Fruit fly (Drosophila melanogaster): Measurements from ENCODE around the gene CG2006.

The CG2006 gene

dm6 chr3R:29538436-29538835 is 49.2 kb downstream of the CG2006 start (continued):
- TF ChIP-seq CG3919 (GFP tag; optimal IDR thresholded peaks at IDR 0.05) (peak; percentile 72), ss (GFP tag; optimal IDR thresholded peaks at IDR 0.05) (no peak), CG6792 (GFP tag; optimal IDR thresholded peaks at IDR 0.05) (peak; percentile 53), CG31627 (GFP tag; optimal IDR thresholded peaks at IDR 0.05) (peak; percentile 63), Eip75B (GFP tag; optimal IDR thresholded peaks at IDR 0.05) (peak; percentile 55), Sox15 (GFP tag; optimal IDR thresholded peaks at IDR 0.05) (no peak), svp (GFP tag) (peak; percentile 90), Hr4 (GFP tag; optimal IDR thresholded peaks at IDR 0.05) (peak; percentile 17), CG10669 (GFP tag; optimal IDR thresholded peaks at IDR 0.05) (peak; percentile 34), CG6276 (GFP tag; optimal IDR thresholded peaks at IDR 0.05) (peak; percentile 0), CG8319 (GFP tag; optimal IDR thresholded peaks at IDR 0.05) (peak; percentile 32), Lpt (GFP tag; optimal IDR thresholded peaks at IDR 0.05) (no peak), Hr39 (GFP tag; optimal IDR thresholded peaks at IDR 0.05) (peak; percentile 66), CG6163 (GFP tag; IDR thresholded peaks at IDR 0.05) (peak; percentile 79; the same call in 2 of the 3 replicates), CG8632 (GFP tag; optimal IDR thresholded peaks at IDR 0.05) (peak; percentile 12), salr (GFP tag; optimal IDR thresholded peaks at IDR 0.05) (no peak), CG6854 (GFP tag; optimal IDR thresholded peaks at IDR 0.05) (peak; percentile 23), CG11762 (GFP tag; optimal IDR thresholded peaks at IDR 0.05; ENCODE audit: insufficient read depth) (peak; percentile 17), CG15336 (GFP tag; IDR thresholded peaks at IDR 0.05) (peak; percentile 40; the same call in 1 of the 2 replicates), dac (GFP tag; optimal IDR thresholded peaks at IDR 0.05) (no peak), pdm3 (GFP tag; optimal IDR thresholded peaks at IDR 0.05) (peak; percentile 65), fd85E (GFP tag; optimal IDR thresholded peaks at IDR 0.05) (no peak), Met (GFP tag; optimal IDR thresholded peaks at IDR 0.05) (peak; percentile 75), CG3032 (tag; optimal IDR thresholded peaks at IDR 0.05) (no peak), Ets96B (tag; optimal IDR thresholded peaks at IDR 0.05) (peak; percentile 56), fd59A (GFP tag; optimal IDR thresholded peaks at IDR 0.05) (no peak), achi (GFP tag; optimal IDR thresholded peaks at IDR 0.05) (peak; percentile 52), esn (GFP tag; optimal IDR thresholded peaks at IDR 0.05) (peak; percentile 77), Smox (GFP tag; optimal IDR thresholded peaks at IDR 0.05) (peak; percentile 74)

Measured in whole organism, prepupa.